Worm (Caenorhabditis elegans) whole organism, L1 larva: ENCODE data around the gene sto-6.

ENCODE experiments used
- C16A3.4 ChIP-seq: fragments of 150-350 bp; optimal IDR thresholded peaks from 2 replicates; lab custom pipeline; 2014; ENCODE audit warnings: missing biosample characterization, missing genetic modification characterization
- alr-1 ChIP-seq: fragments of 200-800 bp; sonication (Bioruptor generic); optimal IDR thresholded peaks from 2 replicates; lab custom pipeline; 2018; ENCODE audit warnings: borderline replicate concordance, mild to moderate bottlenecking, missing genetic modification characterization, missing compliant biosample characterization
- blmp-1 ChIP-seq: fragments of 150-350 bp; optimal IDR thresholded peaks from 2 replicates; lab custom pipeline; 2014; ENCODE audit warnings: missing biosample characterization, missing genetic modification characterization
- ceh-63 ChIP-seq: fragments of 200-800 bp; sonication (Bioruptor generic); optimal IDR thresholded peaks from 2 replicates; lab custom pipeline; 2018; ENCODE audit warnings: mild to moderate bottlenecking, missing genetic modification characterization, missing compliant biosample characterization
- ceh-8 ChIP-seq: fragments of 200-800 bp; sonication (Bioruptor generic); optimal IDR thresholded peaks from 2 replicates; lab custom pipeline; 2018; ENCODE audit warnings: mild to moderate bottlenecking, missing genetic modification characterization, moderate library complexity, missing compliant biosample characterization
- ceh-88 ChIP-seq: fragments of 200-800 bp; sonication (Bioruptor generic); IDR thresholded peaks from 2 replicates; pipeline ENCODE4 v1.3.6; 2022; ENCODE audit warnings: missing genetic modification characterization, missing compliant biosample characterization
- ceh-90 ChIP-seq: sonication (generic microtip); optimal IDR thresholded peaks from 2 replicates; lab custom pipeline; 2016; ENCODE audit warnings: missing genetic modification characterization, missing compliant biosample characterization
- dsc-1 ChIP-seq: sonication (generic microtip); optimal IDR thresholded peaks from 2 replicates; lab custom pipeline; 2016; ENCODE audit warnings: mild to moderate bottlenecking, missing genetic modification characterization, missing compliant biosample characterization
- efl-1 ChIP-seq, 4 experiments: fragments of 150-350 bp; optimal IDR thresholded peaks in 3 of 4; peaks in 1 of 4; 1 replicate in 1 of 4; 2 replicates in 3 of 4; lab custom pipeline; 2014; ENCODE audit warnings: missing biosample characterization in 2 of 4, missing genetic modification characterization in 2 of 4, missing genetic modification reagents in 2 of 4
- efl-3 ChIP-seq: fragments of 200-800 bp; sonication (Bioruptor generic); optimal IDR thresholded peaks from 2 replicates; lab custom pipeline; 2018; ENCODE audit warnings: mild to moderate bottlenecking, missing genetic modification characterization, missing compliant biosample characterization
- elt-2 ChIP-seq: sonication (generic microtip); optimal IDR thresholded peaks from 2 replicates; lab custom pipeline; 2016; ENCODE audit warnings: missing genetic modification characterization, mild to moderate bottlenecking, inconsistent platforms, missing compliant biosample characterization, missing genetic modification reagents
- elt-3 ChIP-seq, 6 experiments: fragments of 150-350 bp in 1 of 6; sonication (generic microtip); optimal IDR thresholded peaks; 2 replicates each; lab custom pipeline; 2017 to 2018; ENCODE audit warnings: missing biosample characterization in 6 of 6, missing genetic modification characterization in 6 of 6, inconsistent platforms in 1 of 6
- fkh-4 ChIP-seq: sonication (generic microtip); optimal IDR thresholded peaks from 2 replicates; lab custom pipeline; 2016; ENCODE audit warnings: missing compliant biosample characterization, missing genetic modification characterization, borderline replicate concordance
- fkh-8 ChIP-seq: sonication (generic microtip); optimal IDR thresholded peaks from 2 replicates; lab custom pipeline; 2016; ENCODE audit warnings: mild to moderate bottlenecking, missing genetic modification characterization, missing compliant biosample characterization
- grh-1 ChIP-seq: fragments of 200-800 bp; sonication (Bioruptor generic); IDR thresholded peaks from 2 replicates; pipeline ENCODE4 v1.3.6; 2022; ENCODE audit warnings: missing genetic modification reagents, missing genetic modification characterization, missing compliant biosample characterization
- irx-1 ChIP-seq: sonication (generic microtip); optimal IDR thresholded peaks from 2 replicates; lab custom pipeline; 2016; ENCODE audit warnings: missing genetic modification characterization, missing compliant biosample characterization
- isw-1 ChIP-seq: fragments of 200-800 bp; sonication (Bioruptor generic); IDR thresholded peaks from 2 replicates; pipeline ENCODE4 v1.3.6; 2022; ENCODE audit warnings: missing genetic modification characterization, missing compliant biosample characterization
- lin-13 ChIP-seq: fragments of 150-350 bp; optimal IDR thresholded peaks from 2 replicates; lab custom pipeline; 2014; ENCODE audit warnings: missing biosample characterization, missing genetic modification reagents, missing genetic modification characterization
- lin-14 ChIP-seq: fragments of 200-800 bp; sonication (Bioruptor generic); optimal IDR thresholded peaks from 2 replicates; lab custom pipeline; 2018; ENCODE audit warnings: mild to moderate bottlenecking, missing genetic modification characterization, moderate library complexity, missing compliant biosample characterization
- lir-3 ChIP-seq: sonication (generic microtip); optimal IDR thresholded peaks from 2 replicates; lab custom pipeline; 2016; ENCODE audit warnings: mild to moderate bottlenecking, missing genetic modification characterization, moderate library complexity, missing compliant biosample characterization; ENCODE audit not compliant: poor library complexity
- lsy-2 ChIP-seq, 2 experiments: fragments of 150-350 bp; optimal IDR thresholded peaks; 2 replicates each; lab custom pipeline; 2014; ENCODE audit warnings: missing biosample characterization in 2 of 2, missing genetic modification characterization in 2 of 2
- mab-9 ChIP-seq: fragments of 200-800 bp; sonication (Bioruptor generic); IDR thresholded peaks from 2 replicates; pipeline ENCODE4 v1.3.6; 2022; ENCODE audit warnings: missing genetic modification reagents, missing genetic modification characterization, missing compliant biosample characterization
- mdl-1 ChIP-seq, 2 experiments: fragments of 150-350 bp; optimal IDR thresholded peaks; 2 replicates each; lab custom pipeline; 2014 to 2017; ENCODE audit warnings: missing biosample characterization in 2 of 2, missing genetic modification characterization in 2 of 2, inconsistent platforms in 1 of 2
- mep-1 ChIP-seq: fragments of 150-350 bp; optimal IDR thresholded peaks from 2 replicates; lab custom pipeline; 2014; ENCODE audit warnings: missing biosample characterization, missing genetic modification characterization
- nhr-19 ChIP-seq: fragments of 200-800 bp; sonication (Bioruptor generic); conservative IDR thresholded peaks from 2 replicates; pipeline ENCODE4 v1.3.6; 2022; ENCODE audit warnings: missing genetic modification characterization, missing compliant biosample characterization
- nhr-20 ChIP-seq: sonication (generic microtip); optimal IDR thresholded peaks from 2 replicates; lab custom pipeline; 2016; ENCODE audit warnings: mild to moderate bottlenecking, missing genetic modification characterization, missing compliant biosample characterization
- nhr-47 ChIP-seq: sonication (generic microtip); optimal IDR thresholded peaks from 2 replicates; lab custom pipeline; 2016; ENCODE audit warnings: mild to moderate bottlenecking, missing genetic modification characterization, moderate library complexity, missing compliant biosample characterization
- nhr-71 ChIP-seq: sonication (generic microtip); optimal IDR thresholded peaks from 2 replicates; lab custom pipeline; 2016; ENCODE audit warnings: mild to moderate bottlenecking, missing genetic modification characterization, moderate library complexity, missing compliant biosample characterization
- nhr-84 ChIP-seq: sonication (generic microtip); optimal IDR thresholded peaks from 2 replicates; lab custom pipeline; 2017; ENCODE audit warnings: missing biosample characterization, missing genetic modification characterization
- nhr-85 ChIP-seq: sonication (generic microtip); peaks from one replicate; lab custom pipeline; 2016; ENCODE audit warnings: missing genetic modification characterization, inconsistent platforms, missing compliant biosample characterization
- nhr-90 ChIP-seq: sonication (generic microtip); optimal IDR thresholded peaks from 2 replicates; lab custom pipeline; 2016; ENCODE audit warnings: mild to moderate bottlenecking, missing genetic modification characterization, missing compliant biosample characterization; ENCODE audit not compliant: poor library complexity
- pax-3 ChIP-seq: fragments of 200-800 bp; sonication (Bioruptor generic); optimal IDR thresholded peaks from 2 replicates; lab custom pipeline; 2018; ENCODE audit warnings: mild to moderate bottlenecking, missing genetic modification characterization, moderate library complexity, missing compliant biosample characterization
- rnt-1 ChIP-seq: sonication (generic microtip); optimal IDR thresholded peaks from 2 replicates; lab custom pipeline; 2016; ENCODE audit warnings: mild to moderate bottlenecking, missing genetic modification characterization, moderate library complexity, missing compliant biosample characterization
- snu-23 ChIP-seq: sonication (generic microtip); optimal IDR thresholded peaks from 2 replicates; lab custom pipeline; 2016; ENCODE audit warnings: missing genetic modification characterization, missing compliant biosample characterization
- sox-4 ChIP-seq: sonication (generic microtip); optimal IDR thresholded peaks from 2 replicates; lab custom pipeline; 2016; ENCODE audit warnings: missing genetic modification characterization, missing compliant biosample characterization
- sup-37 ChIP-seq: fragments of 200-800 bp; sonication (Bioruptor generic); optimal IDR thresholded peaks from 2 replicates; lab custom pipeline; 2018; ENCODE audit warnings: mild to moderate bottlenecking, missing genetic modification characterization, missing compliant biosample characterization
- swsn-7 ChIP-seq: sonication (generic microtip); optimal IDR thresholded peaks from 2 replicates; lab custom pipeline; 2016; ENCODE audit warnings: missing genetic modification characterization, missing compliant biosample characterization
- tbx-2 ChIP-seq: sonication (generic microtip); optimal IDR thresholded peaks from 2 replicates; lab custom pipeline; 2016; ENCODE audit warnings: missing genetic modification characterization, missing compliant biosample characterization
- unc-86 ChIP-seq: sonication (generic microtip); optimal IDR thresholded peaks from 2 replicates; lab custom pipeline; 2016; ENCODE audit warnings: missing genetic modification characterization, missing compliant biosample characterization
- vab-15 ChIP-seq: sonication (generic microtip); optimal IDR thresholded peaks from 2 replicates; lab custom pipeline; 2017; ENCODE audit warnings: missing genotype, mild to moderate bottlenecking, missing genetic modification characterization, missing compliant biosample characterization
- xbp-1 ChIP-seq: sonication (generic microtip); optimal IDR thresholded peaks from 2 replicates; lab custom pipeline; 2016; ENCODE audit warnings: missing genetic modification characterization, missing compliant biosample characterization
- zip-4 ChIP-seq: fragments of 200-800 bp; sonication (Bioruptor generic); optimal IDR thresholded peaks from 2 replicates; lab custom pipeline; 2018; ENCODE audit warnings: mild to moderate bottlenecking, missing genetic modification characterization, moderate library complexity, missing compliant biosample characterization
- ztf-11 ChIP-seq, 2 experiments: sonication (generic microtip); optimal IDR thresholded peaks; 2 replicates each; lab custom pipeline; 2016 to 2017; ENCODE audit warnings: missing genetic modification characterization in 2 of 2, missing biosample characterization in 1 of 2, missing compliant biosample characterization in 1 of 2
- ztf-4 ChIP-seq: fragments of 150-350 bp; optimal IDR thresholded peaks from 2 replicates; lab custom pipeline; 2014; ENCODE audit warnings: missing biosample characterization, missing genetic modification characterization

Gene sto-6

ce11 chrX:11641562-11641961, 9.4 kb downstream of the sto-6 start:
- no peak for TF ChIP-seq ztf-4 (tag; lab: Kevin White, UChicago)
- no peak for TF ChIP-seq efl-1 (optimal IDR thresholded peaks at IDR 0.05; lab: Kevin White, UChicago)
- TF ChIP-seq efl-1 (GFP tag; optimal IDR thresholded peaks at IDR 0.05 in 1 of 2; lab: Kevin White, UChicago) = peak in 1 of 2 experiments; percentile 66

- peak; percentile 38 for TF ChIP-seq snu-23 (GFP tag; lab: Kevin White, UChicago)
- peak; percentile 9 to 57 for TF ChIP-seq lsy-2 (tag; optimal IDR thresholded peaks at IDR 0.05; lab: Kevin White, UChicago)
- peak; percentile 75 for TF ChIP-seq nhr-19 (GFP tag; lab: Robert Waterston, UW)
- peak; percentile 66 for TF ChIP-seq efl-3
- TF ChIP-seq lin-13 (GFP tag; lab: Kevin White, UChicago) = peak; percentile 38
- peak; percentile 65 for TF ChIP-seq ceh-88 (GFP tag; lab: Robert Waterston, UW)
- TF ChIP-seq fkh-4 (tag; lab: Kevin White, UChicago) = peak; percentile 50
- TF ChIP-seq pax-3 (tag; lab: Kevin White, UChicago) = peak; percentile 92
- peak; percentile 90 for TF ChIP-seq unc-86 (tag; lab: Kevin White, UChicago)
- TF ChIP-seq fkh-8 (tag; lab: Kevin White, UChicago) = peak; percentile 86
- TF ChIP-seq ztf-4 (tag; lab: Kevin White, UChicago) = peak; percentile 55
- TF ChIP-seq ztf-11 (tag; optimal IDR thresholded peaks at IDR 0.05; lab: Kevin White, UChicago) = peak in 1 of 2 experiments; percentile 76
- peak; percentile 83 for TF ChIP-seq swsn-7 (tag; lab: Kevin White, UChicago)
- peak; percentile 24 for TF ChIP-seq lir-3
- peak; percentile 95 for TF ChIP-seq ceh-8
- peak; percentile 7 for TF ChIP-seq elt-2
- peak; percentile 69 for TF ChIP-seq mab-9 (GFP tag; lab: Robert Waterston, UW)
- peak; percentile 55 for TF ChIP-seq isw-1 (GFP tag; lab: Robert Waterston, UW)
- peak; percentile 68 for TF ChIP-seq dsc-1 (tag; lab: Kevin White, UChicago)
- TF ChIP-seq grh-1 = peak; percentile 78
- TF ChIP-seq nhr-20 (tag; lab: Kevin White, UChicago) = peak; percentile 27
- TF ChIP-seq irx-1 = peak; percentile 76
- TF ChIP-seq nhr-71 = peak; percentile 66
- TF ChIP-seq tbx-2 (tag; lab: Kevin White, UChicago) = peak; percentile 75
- peak; percentile 77 for TF ChIP-seq nhr-90 (tag; lab: Kevin White, UChicago)
- peak; percentile 89 for TF ChIP-seq nhr-47
- TF ChIP-seq zip-4 = peak; percentile 83
- peak; percentile 98 for TF ChIP-seq lin-14 (GFP tag; lab: Kevin White, UChicago)
- peak; percentile 61 for TF ChIP-seq rnt-1 (tag; lab: Kevin White, UChicago)
- peak; percentile 99 for TF ChIP-seq nhr-85
- peak; percentile 69 for TF ChIP-seq xbp-1 (tag; lab: Kevin White, UChicago)
- peak in 1 of 2 experiments; percentile 21 for TF ChIP-seq mdl-1 (tag; optimal IDR thresholded peaks at IDR 0.05; lab: Kevin White, UChicago)
- TF ChIP-seq ceh-63 = peak; percentile 93
- TF ChIP-seq vab-15 (tag; lab: Kevin White, UChicago) = peak; percentile 70
- TF ChIP-seq sup-37 = peak; percentile 81
Measured at ce11 chrX:11643767-11644235, 11.6 kb downstream of the sto-6 start, which contains the start of gene sto-4. Gene sto-4, plus strand, starts transcription at chrX:11644126.

- TF ChIP-seq sox-4 (tag; lab: Kevin White, UChicago) = no peak
- TF ChIP-seq rnt-1 (tag; lab: Kevin White, UChicago) = peak; percentile 35
- peak; percentile 62 for TF ChIP-seq nhr-71
- TF ChIP-seq efl-1 (optimal IDR thresholded peaks at IDR 0.05; lab: Kevin White, UChicago) = no peak
- no peak for TF ChIP-seq efl-1 (GFP tag; optimal IDR thresholded peaks at IDR 0.05 in 1 of 2; lab: Kevin White, UChicago)
- TF ChIP-seq blmp-1 (tag; lab: Kevin White, UChicago) = peak; percentile 23
- no peak for TF ChIP-seq ceh-90 (tag; lab: Kevin White, UChicago)
- TF ChIP-seq C16A3.4 (tag; lab: Kevin White, UChicago) = peak; percentile 25
- peak in 1 of 6 experiments; percentile 49 for TF ChIP-seq elt-3 (tag; optimal IDR thresholded peaks at IDR 0.05; lab: Kevin White, UChicago)
- peak; percentile 25 for TF ChIP-seq tbx-2 (tag; lab: Kevin White, UChicago)
- TF ChIP-seq nhr-47 = peak; percentile 35
- peak; percentile 58 for TF ChIP-seq nhr-90 (tag; lab: Kevin White, UChicago)
- TF ChIP-seq ceh-63 = no peak
- peak; percentile 43 for TF ChIP-seq nhr-20 (tag; lab: Kevin White, UChicago)
- no peak for TF ChIP-seq grh-1
- TF ChIP-seq elt-2 = peak; percentile 27
- peak; percentile 14; the same call in 1 of the 2 replicates for TF ChIP-seq nhr-19 (GFP tag; lab: Robert Waterston, UW)
- peak; percentile 36 for TF ChIP-seq mep-1 (tag; lab: Kevin White, UChicago)
- TF ChIP-seq fkh-4 (tag; lab: Kevin White, UChicago) = no peak
- peak; percentile 21 for TF ChIP-seq swsn-7 (tag; lab: Kevin White, UChicago)
- peak; percentile 5 for TF ChIP-seq lin-14 (GFP tag; lab: Kevin White, UChicago)
- peak in 1 of 2 experiments; percentile 40 for TF ChIP-seq mdl-1 (tag; optimal IDR thresholded peaks at IDR 0.05; lab: Kevin White, UChicago)
- TF ChIP-seq alr-1 (tag; lab: Kevin White, UChicago) = no peak
- no peak for TF ChIP-seq nhr-84 (tag; lab: Kevin White, UChicago)
- peak; percentile 49 for TF ChIP-seq snu-23 (GFP tag; lab: Kevin White, UChicago)
- TF ChIP-seq lsy-2 (tag; optimal IDR thresholded peaks at IDR 0.05; lab: Kevin White, UChicago) = peak in 1 of 2 experiments; percentile 2
Measured at ce11 chrX:11645517-11645916, 13.3 kb downstream of the sto-6 start.
